Worm (Caenorhabditis elegans): Measurements from ENCODE around the gene Y41D4A.6.

The Y41D4A.6 gene

ce11 chrIV:1790677-1791076 is 45.4 kb upstream of the Y41D4A.6 start:
- peak; percentile 52 for TF ChIP-seq set-16 (GFP tag; IDR thresholded peaks at IDR 0.05)
- TF ChIP-seq gei-8 (GFP tag; optimal IDR thresholded peaks at IDR 0.05): no peak
- no peak for TF ChIP-seq ZK337.2 (GFP tag; IDR thresholded peaks at IDR 0.05)
- no peak for TF ChIP-seq lsy-2 (tag; optimal IDR thresholded peaks at IDR 0.05)
- TF ChIP-seq aha-1 (tag): peak; percentile 50
- TF ChIP-seq hlh-11 (tag; optimal IDR thresholded peaks at IDR 0.05): no peak
- 0 out of 2 replicates have a peak, but pooled peaks have one; percentile 29 for TF ChIP-seq dmd-8 (GFP tag; IDR thresholded peaks at IDR 0.05)

ce11 chrIV:1785156-1785555 is 39.9 kb upstream of the Y41D4A.6 start:
- TF ChIP-seq php-3 (GFP tag; IDR thresholded peaks at IDR 0.05) (no peak), Y5F2A.4 (GFP tag; optimal IDR thresholded peaks at IDR 0.05) (no peak), pqm-1 (tag; optimal IDR thresholded peaks at IDR 0.05) (no peak), sdz-12 (GFP tag; optimal IDR thresholded peaks at IDR 0.05) (no peak), zfp-3 (GFP tag; conservative IDR thresholded peaks at IDR 0.05) (no peak), egl-43 (GFP tag; IDR thresholded peaks at IDR 0.05) (no peak), lin-38 (GFP tag; IDR thresholded peaks at IDR 0.05) (no peak), lin-29 (GFP tag; IDR thresholded peaks at IDR 0.05) (no peak), skn-1 (tag; optimal IDR thresholded peaks at IDR 0.05) (no peak), hlh-30 (tag; optimal IDR thresholded peaks at IDR 0.05; ENCODE audit: insufficient read depth) (no peak), F49E8.2 (tag; optimal IDR thresholded peaks at IDR 0.05; ENCODE audit: borderline replicate concordance) (no peak), nhr-102 (tag; optimal IDR thresholded peaks at IDR 0.05) (no peak), dve-1 (tag; optimal IDR thresholded peaks at IDR 0.05; ENCODE audit: insufficient read depth) (no peak), madf-5 (GFP tag; IDR thresholded peaks at IDR 0.05) (no peak), zip-2 (tag; optimal IDR thresholded peaks at IDR 0.05) (no peak)

- TF ChIP-seq daf-12 (tag; optimal IDR thresholded peaks at IDR 0.05) (no peak), mes-2 (tag; optimal IDR thresholded peaks at IDR 0.05; ENCODE audit: poor library complexity, severe bottlenecking) (no peak), unc-62 (GFP tag; optimal IDR thresholded peaks at IDR 0.05 in 1 of 2) (peak in 1 of 2 experiments; percentile 42), unc-62 (tag; optimal IDR thresholded peaks at IDR 0.05) (no peak), hif-1 (tag; optimal IDR thresholded peaks at IDR 0.05) (no peak), set-16 (GFP tag; IDR thresholded peaks at IDR 0.05) (peak; percentile 23; the same call in 1 of the 2 replicates)
These were observed 36.3 kb upstream of the Y41D4A.6 start, which contains the start of gene frpr-19 for ce11 chrIV:1781559-1781958. Gene frpr-19 (minus strand): TSS chrIV:1781659.

- TF ChIP-seq lin-38 (GFP tag; IDR thresholded peaks at IDR 0.05) (no peak), F44E2.7 (GFP tag; IDR thresholded peaks at IDR 0.05) (no peak), mdt-29 (GFP tag; IDR thresholded peaks at IDR 0.05) (no peak), dve-1 (tag; optimal IDR thresholded peaks at IDR 0.05; ENCODE audit: insufficient read depth) (no peak)
These were observed 26.5 kb upstream of the Y41D4A.6 start, which contains the start of gene Y41D4A.1 for ce11 chrIV:1771843-1772242. Gene Y41D4A.1 (plus strand): TSS chrIV:1772143.

- TF ChIP-seq mxl-2 (GFP tag; conservative IDR thresholded peaks at IDR 0.05): no peak
- no peak for TF ChIP-seq zip-2 (tag; optimal IDR thresholded peaks at IDR 0.05)
- no peak for TF ChIP-seq Y48G9A.11 (GFP tag; IDR thresholded peaks at IDR 0.05)
- TF ChIP-seq hif-1 (tag; optimal IDR thresholded peaks at IDR 0.05): no peak
- no peak for TF ChIP-seq gei-8 (GFP tag; optimal IDR thresholded peaks at IDR 0.05)
- no peak for TF ChIP-seq snpc-4 (tag; optimal IDR thresholded peaks at IDR 0.05)
- TF ChIP-seq ZK546.5 (tag; optimal IDR thresholded peaks at IDR 0.05): no peak
- TF ChIP-seq ces-1 (GFP tag; optimal IDR thresholded peaks at IDR 0.05): no peak
- TF ChIP-seq mep-1 (tag; optimal IDR thresholded peaks at IDR 0.05): no peak
- TF ChIP-seq unc-39 (tag; optimal IDR thresholded peaks at IDR 0.05): no peak
- no peak for TF ChIP-seq hlh-11 (tag; optimal IDR thresholded peaks at IDR 0.05)
- no peak for TF ChIP-seq hmg-1.1 (GFP tag; IDR thresholded peaks at IDR 0.05)
- TF ChIP-seq egl-27 (tag; optimal IDR thresholded peaks at IDR 0.05): no peak
- TF ChIP-seq nhr-111 (GFP tag; optimal IDR thresholded peaks at IDR 0.05): no peak
- no peak for TF ChIP-seq attf-4 (tag; optimal IDR thresholded peaks at IDR 0.05)
- TF ChIP-seq daf-8 (GFP tag; IDR thresholded peaks at IDR 0.05): no peak
- TF ChIP-seq mdl-1 (tag; optimal IDR thresholded peaks at IDR 0.05): no peak
- TF ChIP-seq ztf-11 (tag; optimal IDR thresholded peaks at IDR 0.05): no peak
- TF ChIP-seq lim-7 (GFP tag; IDR thresholded peaks at IDR 0.05): no peak
- peak; percentile 98 for TF ChIP-seq set-16 (GFP tag; IDR thresholded peaks at IDR 0.05)
- TF ChIP-seq egl-43 (GFP tag; IDR thresholded peaks at IDR 0.05): peak; percentile 50; the same call in 1 of the 2 replicates
These were observed 23.8 kb upstream of the Y41D4A.6 start for ce11 chrIV:1769074-1769473.
